Worm (Caenorhabditis elegans) whole organism, L1 larva: ENCODE results near the gene T23F11.4.

Experiments
- ces-1 ChIP-seq: fragments of 150-350 bp; optimal IDR thresholded peaks from 2 replicates; lab custom pipeline; 2014; ENCODE audit warnings: missing biosample characterization, missing genetic modification reagents, missing genetic modification characterization
- dpl-1 ChIP-seq, 3 experiments: fragments of 150-350 bp in 2 of 3; sonication (generic microtip) in 1 of 3; optimal IDR thresholded peaks; 2 replicates each; lab custom pipeline; 2014 to 2017; ENCODE audit warnings: missing biosample characterization in 3 of 3, missing genetic modification characterization in 3 of 3, missing genetic modification reagents in 3 of 3
- egl-27 ChIP-seq, 2 experiments: fragments of 150-350 bp in 1 of 2; sonication (generic microtip); optimal IDR thresholded peaks; 3 replicates each; lab custom pipeline; 2017 to 2018; ENCODE audit warnings: missing biosample characterization in 2 of 2, missing genetic modification characterization in 2 of 2, missing genetic modification reagents in 2 of 2
- fkh-10 ChIP-seq: sonication (generic microtip); optimal IDR thresholded peaks from 2 replicates; lab custom pipeline; 2017; ENCODE audit warnings: missing biosample characterization, missing genetic modification reagents, missing genetic modification characterization
- lin-14 ChIP-seq: fragments of 200-800 bp; sonication (Bioruptor generic); optimal IDR thresholded peaks from 2 replicates; lab custom pipeline; 2018; ENCODE audit warnings: mild to moderate bottlenecking, missing genetic modification characterization, moderate library complexity, missing compliant biosample characterization
- lin-15B ChIP-seq: fragments of 150-350 bp; sonication (generic microtip); optimal IDR thresholded peaks from 3 replicates; lab custom pipeline; 2014; ENCODE audit warnings: missing biosample characterization, missing genetic modification characterization
- lsy-2 ChIP-seq, 2 experiments: fragments of 150-350 bp; optimal IDR thresholded peaks; 2 replicates each; lab custom pipeline; 2014; ENCODE audit warnings: missing biosample characterization in 2 of 2, missing genetic modification characterization in 2 of 2
- mdl-1 ChIP-seq, 2 experiments: fragments of 150-350 bp; optimal IDR thresholded peaks; 2 replicates each; lab custom pipeline; 2014 to 2017; ENCODE audit warnings: missing biosample characterization in 2 of 2, missing genetic modification characterization in 2 of 2, inconsistent platforms in 1 of 2
- nhr-11 ChIP-seq: fragments of 150-350 bp; optimal IDR thresholded peaks from 2 replicates; lab custom pipeline; 2014; ENCODE audit warnings: missing biosample characterization, missing genetic modification characterization
- nhr-77 ChIP-seq: fragments of 150-350 bp; optimal IDR thresholded peaks from 2 replicates; lab custom pipeline; 2014; ENCODE audit warnings: missing biosample characterization, missing genetic modification characterization
- nhr-84 ChIP-seq: sonication (generic microtip); optimal IDR thresholded peaks from 2 replicates; lab custom pipeline; 2017; ENCODE audit warnings: missing biosample characterization, missing genetic modification characterization
- pqm-1 ChIP-seq: sonication (generic microtip); optimal IDR thresholded peaks from 3 replicates; lab custom pipeline; 2017; ENCODE audit warnings: missing biosample characterization, missing genetic modification characterization

DNA sequence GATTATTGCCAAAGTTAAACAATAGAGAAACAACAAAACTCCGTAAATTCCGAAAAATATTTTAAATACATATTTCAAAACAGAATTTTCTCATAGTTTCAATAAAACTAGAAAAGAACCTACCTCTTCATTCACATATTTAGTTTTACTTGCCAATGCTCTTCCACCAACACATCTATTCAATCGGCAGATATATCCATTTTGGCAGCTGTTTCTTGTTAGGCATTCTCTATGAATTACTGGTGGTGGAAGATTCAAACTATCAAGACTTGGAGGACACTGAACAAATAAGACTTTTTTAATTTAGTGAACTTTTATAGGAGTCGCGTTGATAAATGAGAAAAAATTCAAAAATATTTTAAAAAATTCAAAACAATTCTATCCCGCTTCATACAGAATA lies 17.8 kb downstream of the T23F11.4 start:
- TF ChIP-seq ces-1 (no peak), fkh-10 (no peak), dpl-1 (GFP tag; optimal IDR thresholded peaks at IDR 0.05; lab: Kevin White, UChicago) (no peak), lin-14 (GFP tag; lab: Kevin White, UChicago) (no peak), nhr-11 (tag; lab: Kevin White, UChicago) (no peak), pqm-1 (tag; lab: Kevin White, UChicago) (no peak), egl-27 (tag; optimal IDR thresholded peaks at IDR 0.05; lab: Kevin White, UChicago) (no peak), nhr-84 (tag; lab: Kevin White, UChicago) (no peak), nhr-77 (tag; lab: Kevin White, UChicago) (no peak), lin-15B (tag; lab: Kevin White, UChicago) (no peak), mdl-1 (tag; optimal IDR thresholded peaks at IDR 0.05; lab: Kevin White, UChicago) (no peak), lsy-2 (tag; optimal IDR thresholded peaks at IDR 0.05; lab: Kevin White, UChicago) (no peak)
